Worm (Caenorhabditis elegans) whole organism, late embryonic: ENCODE results near the gene ZC196.2.

Experiments used
- C38D4.7 ChIP-seq: fragments of 200-800 bp; sonication (Bioruptor generic); optimal IDR thresholded peaks from 2 replicates; lab custom pipeline; 2018; ENCODE audit warnings: mild to moderate bottlenecking, missing genetic modification characterization, moderate library complexity, missing compliant biosample characterization
- K02D7.2 ChIP-seq: sonication (generic microtip); optimal IDR thresholded peaks from 2 replicates; lab custom pipeline; 2017; ENCODE audit warnings: mild to moderate bottlenecking, missing genetic modification characterization, missing compliant biosample characterization
- T23F11.4 ChIP-seq: fragments of 200-800 bp; sonication (Bioruptor generic); optimal IDR thresholded peaks from 2 replicates; lab custom pipeline; 2018; ENCODE audit warnings: mild to moderate bottlenecking, missing genetic modification characterization, missing compliant biosample characterization
- ahr-1 ChIP-seq: sonication (generic microtip); optimal IDR thresholded peaks from 2 replicates; lab custom pipeline; 2016; ENCODE audit warnings: missing genetic modification characterization, missing compliant biosample characterization
- ceh-19 ChIP-seq: fragments of 200-800 bp; sonication (Bioruptor generic); optimal IDR thresholded peaks from 2 replicates; lab custom pipeline; 2018; ENCODE audit warnings: mild to moderate bottlenecking, missing genetic modification characterization, missing compliant biosample characterization
- ceh-2 ChIP-seq: sonication (generic microtip); optimal IDR thresholded peaks from 2 replicates; lab custom pipeline; 2016; ENCODE audit warnings: missing genotype, missing genetic modification characterization, missing compliant biosample characterization
- ceh-22 ChIP-seq: sonication (generic microtip); optimal IDR thresholded peaks from 2 replicates; lab custom pipeline; 2017; ENCODE audit warnings: missing biosample characterization, missing genetic modification characterization
- ceh-24 ChIP-seq: sonication (generic microtip); optimal IDR thresholded peaks from 2 replicates; lab custom pipeline; 2016; ENCODE audit warnings: mild to moderate bottlenecking, missing genetic modification characterization, missing compliant biosample characterization
- ceh-31 ChIP-seq: sonication (generic microtip); optimal IDR thresholded peaks from 2 replicates; lab custom pipeline; 2016; ENCODE audit warnings: missing genetic modification characterization, missing compliant biosample characterization
- ceh-34 ChIP-seq: sonication (generic microtip); optimal IDR thresholded peaks from 2 replicates; lab custom pipeline; 2016; ENCODE audit warnings: mild to moderate bottlenecking, missing genetic modification characterization, missing compliant biosample characterization
- ceh-45 ChIP-seq: fragments of 200-800 bp; sonication (Bioruptor generic); IDR thresholded peaks from 2 replicates; pipeline ENCODE4 v1.3.6; 2022; ENCODE audit warnings: missing genetic modification reagents, missing genetic modification characterization, missing compliant biosample characterization
- dve-1 ChIP-seq: sonication (generic microtip); optimal IDR thresholded peaks from 2 replicates; lab custom pipeline; 2017; ENCODE audit warnings: antibody characterized with exemption, mild to moderate bottlenecking, missing genetic modification characterization, missing compliant biosample characterization
- ets-4 ChIP-seq: sonication (generic microtip); optimal IDR thresholded peaks from 2 replicates; lab custom pipeline; 2016; ENCODE audit warnings: missing genetic modification characterization, missing compliant biosample characterization
- fax-1 ChIP-seq: sonication (generic microtip); optimal IDR thresholded peaks from 2 replicates; lab custom pipeline; 2016; ENCODE audit warnings: missing genotype, missing genetic modification characterization, missing compliant biosample characterization
- gmeb-2 ChIP-seq: sonication (generic microtip); optimal IDR thresholded peaks from 2 replicates; lab custom pipeline; 2016; ENCODE audit warnings: missing genetic modification characterization, inconsistent platforms, missing compliant biosample characterization
- hlh-15 ChIP-seq: sonication (generic microtip); optimal IDR thresholded peaks from 2 replicates; lab custom pipeline; 2016; ENCODE audit warnings: missing genetic modification characterization, missing compliant biosample characterization
- lin-11 ChIP-seq: fragments of 200-800 bp; sonication (Bioruptor generic); optimal IDR thresholded peaks from 2 replicates; lab custom pipeline; 2018; ENCODE audit warnings: mild to moderate bottlenecking, missing genetic modification characterization, missing compliant biosample characterization
- mec-3 ChIP-seq: sonication (generic microtip); optimal IDR thresholded peaks from 2 replicates; lab custom pipeline; 2016; ENCODE audit warnings: borderline replicate concordance, missing genetic modification characterization, missing compliant biosample characterization
- nfya-1 ChIP-seq: sonication (generic microtip); optimal IDR thresholded peaks from 2 replicates; lab custom pipeline; 2017; ENCODE audit warnings: missing genetic modification characterization, mild to moderate bottlenecking, missing compliant biosample characterization, antibody characterized with exemption, moderate library complexity
- npax-4 ChIP-seq: sonication (generic microtip); optimal IDR thresholded peaks from 2 replicates; lab custom pipeline; 2016; ENCODE audit warnings: missing genetic modification characterization, missing compliant biosample characterization
- pag-3 ChIP-seq: sonication (generic microtip); optimal IDR thresholded peaks from 2 replicates; lab custom pipeline; 2016; ENCODE audit warnings: missing compliant biosample characterization, missing genetic modification characterization, borderline replicate concordance
- pha-4 ChIP-seq: fragments of 150-350 bp; optimal IDR thresholded peaks from 2 replicates; lab custom pipeline; 2018; ENCODE audit warnings: missing biosample characterization, missing genetic modification reagents, missing genetic modification characterization
- sdc-2 ChIP-seq: sonication (generic microtip); optimal IDR thresholded peaks from 2 replicates; lab custom pipeline; 2016; ENCODE audit warnings: missing genotype, missing genetic modification characterization, missing compliant biosample characterization
- sox-2 ChIP-seq: fragments of 200-800 bp; sonication (Bioruptor generic); IDR thresholded peaks from 2 replicates; pipeline ENCODE4 v1.3.6; 2022; ENCODE audit warnings: missing genetic modification reagents, missing genetic modification characterization, missing compliant biosample characterization
- tbx-7 ChIP-seq: sonication (generic microtip); optimal IDR thresholded peaks from 2 replicates; lab custom pipeline; 2016; ENCODE audit warnings: missing genotype, missing genetic modification characterization, missing compliant biosample characterization
- unc-3 ChIP-seq, 2 experiments: fragments of 200-800 bp in 1 of 2; sonication (Bioruptor generic) in 1 of 2; sonication (generic microtip) in 1 of 2; conservative IDR thresholded peaks in 1 of 2; optimal IDR thresholded peaks in 1 of 2; 2 replicates each; pipeline versions ENCODE4 v1.3.6 to Lab custom; 2016 to 2022; ENCODE audit warnings: missing compliant biosample characterization in 2 of 2, missing genetic modification characterization in 2 of 2, missing genetic modification reagents in 1 of 2
- unc-42 ChIP-seq: sonication (generic microtip); optimal IDR thresholded peaks from 2 replicates; lab custom pipeline; 2016; ENCODE audit warnings: missing genotype, missing genetic modification characterization, missing compliant biosample characterization
- unc-55 ChIP-seq: sonication (generic microtip); optimal IDR thresholded peaks from 2 replicates; lab custom pipeline; 2017; ENCODE audit warnings: missing biosample characterization, missing genetic modification reagents, missing genetic modification characterization
- unc-86 ChIP-seq: sonication (generic microtip); optimal IDR thresholded peaks from 2 replicates; lab custom pipeline; 2016; ENCODE audit warnings: missing genetic modification characterization, missing compliant biosample characterization
- zip-5 ChIP-seq: sonication (generic microtip); optimal IDR thresholded peaks from 2 replicates; lab custom pipeline; 2016; ENCODE audit warnings: missing genetic modification characterization, missing compliant biosample characterization

The ZC196.2 gene

DNA sequence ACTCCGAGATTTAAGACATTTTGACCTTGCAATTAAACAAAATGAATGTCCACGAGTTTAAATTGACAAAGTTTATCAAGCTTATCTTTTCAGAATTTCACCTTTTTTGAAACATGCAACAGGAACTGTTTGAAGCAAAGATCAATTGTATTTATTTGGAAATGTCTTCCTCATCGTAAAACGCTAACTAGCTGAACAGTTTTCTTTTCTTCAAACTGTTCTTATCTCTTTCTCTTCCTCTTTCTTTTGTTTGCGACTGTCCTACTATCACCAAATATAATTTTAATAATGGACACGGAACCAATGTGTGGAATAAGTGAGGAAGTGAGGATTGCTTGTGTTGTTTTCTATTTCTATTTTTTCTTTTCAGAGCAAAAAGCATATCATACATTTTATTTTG is 6.3 kb upstream of the ZC196.2 start, which contains the start of gene ZC196.4:
Gene ZC196.4 (plus strand): TSS at position 173 of the 400 bp plus-strand sequence.
- no peak for TF ChIP-seq ceh-31 (tag; lab: Kevin White, UChicago)
- no peak for TF ChIP-seq ceh-45 (GFP tag; lab: Robert Waterston, UW)
- TF ChIP-seq ets-4: no peak
- TF ChIP-seq ceh-2 (tag; lab: Kevin White, UChicago): no peak
- no peak for TF ChIP-seq npax-4
- no peak for TF ChIP-seq ceh-34
- TF ChIP-seq unc-3 (GFP tag; conservative IDR thresholded peaks at IDR 0.05; lab: Robert Waterston, UW): no peak
- TF ChIP-seq unc-3 (tag; optimal IDR thresholded peaks at IDR 0.05; lab: Kevin White, UChicago): no peak
- TF ChIP-seq fax-1 (tag; lab: Kevin White, UChicago): no peak
- TF ChIP-seq dve-1 (tag; lab: Kevin White, UChicago): no peak
- TF ChIP-seq, all 69 proteins: peak for 0

- TF ChIP-seq unc-86 (tag; lab: Kevin White, UChicago) (no peak), T23F11.4 (GFP tag; lab: Kevin White, UChicago) (no peak), tbx-7 (tag; lab: Kevin White, UChicago) (no peak), unc-3 (GFP tag; conservative IDR thresholded peaks at IDR 0.05; lab: Robert Waterston, UW) (no peak), unc-3 (tag; optimal IDR thresholded peaks at IDR 0.05; lab: Kevin White, UChicago) (no peak), dve-1 (tag; lab: Kevin White, UChicago) (no peak), sox-2 (GFP tag; lab: Robert Waterston, UW) (no peak)
These were observed 2.9 kb upstream of the ZC196.2 start, which contains the start of gene ZC196.3 for ce11 chrV:8736369-8736768. TSS of gene ZC196.3 (plus strand) at chrV:8736669.

DNA sequence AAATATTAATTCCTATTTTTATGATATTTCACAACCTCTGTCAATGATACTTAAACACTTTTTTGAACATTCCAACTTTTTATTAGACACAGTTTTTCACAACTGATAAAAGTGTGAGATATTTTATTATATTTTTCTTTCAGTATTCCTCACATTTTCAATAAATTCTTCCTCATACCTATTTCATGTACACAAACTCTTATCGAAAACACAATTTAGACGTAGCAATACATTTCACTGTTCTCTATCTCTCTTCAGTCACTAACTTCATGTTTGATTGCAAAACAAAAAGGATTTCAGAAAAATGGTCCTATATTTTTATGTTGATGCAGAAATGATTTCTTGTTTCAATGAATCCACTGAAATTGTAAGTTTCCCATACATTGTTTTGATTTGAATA is 6.6 kb downstream of the ZC196.2 start, which contains the start of gene B0507.6:
Gene B0507.6 (plus strand): TSS at position 301 of the 400 bp plus-strand sequence.
- no peak for TF ChIP-seq nfya-1
- no peak for TF ChIP-seq C38D4.7 (GFP tag; lab: Kevin White, UChicago)
- no peak for TF ChIP-seq gmeb-2 (tag; lab: Kevin White, UChicago)
- TF ChIP-seq dve-1 (tag; lab: Kevin White, UChicago): no peak
- TF ChIP-seq ceh-24 (tag; lab: Kevin White, UChicago): no peak
- no peak for TF ChIP-seq ahr-1 (tag; lab: Kevin White, UChicago)
- no peak for TF ChIP-seq sox-2 (GFP tag; lab: Robert Waterston, UW)

ce11 chrV:8753395-8753794 is 14.2 kb downstream of the ZC196.2 start, which contains the start of gene B0507.5:
TSS of gene B0507.5 (plus strand) at chrV:8753695.
- TF ChIP-seq ceh-31 (tag; lab: Kevin White, UChicago): no peak
- TF ChIP-seq T23F11.4 (GFP tag; lab: Kevin White, UChicago): no peak
- TF ChIP-seq lin-11 (tag; lab: Kevin White, UChicago): no peak
- no peak for TF ChIP-seq unc-55
- no peak for TF ChIP-seq pha-4
- no peak for TF ChIP-seq sdc-2
- no peak for TF ChIP-seq unc-42 (tag; lab: Kevin White, UChicago)
- TF ChIP-seq fax-1 (tag; lab: Kevin White, UChicago): no peak
- TF ChIP-seq ceh-2 (tag; lab: Kevin White, UChicago): no peak
- TF ChIP-seq mec-3: no peak
- TF ChIP-seq hlh-15 (tag; lab: Kevin White, UChicago): no peak
- no peak for TF ChIP-seq ceh-22 (tag; lab: Kevin White, UChicago)
- no peak for TF ChIP-seq pag-3 (tag; lab: Kevin White, UChicago)
- no peak for TF ChIP-seq ceh-24 (tag; lab: Kevin White, UChicago)

ce11 chrV:8754670-8755069 is 15.4 kb downstream of the ZC196.2 start, which contains the start of gene B0507.4:
TSS of gene B0507.4 (plus strand) at chrV:8754970.
- TF ChIP-seq ets-4: no peak
- TF ChIP-seq lin-11 (tag; lab: Kevin White, UChicago): no peak
- TF ChIP-seq ceh-31 (tag; lab: Kevin White, UChicago): no peak
- TF ChIP-seq K02D7.2 (tag; lab: Kevin White, UChicago): no peak
- TF ChIP-seq tbx-7 (tag; lab: Kevin White, UChicago): no peak
- no peak for TF ChIP-seq sox-2 (GFP tag; lab: Robert Waterston, UW)
- TF ChIP-seq zip-5: no peak
- no peak for TF ChIP-seq ceh-19 (GFP tag; lab: Kevin White, UChicago)
